Worm (Caenorhabditis elegans) whole organism, L2 larva: ENCODE data around the gene F32H5.4.

Source experiments
- C34F6.9 ChIP-seq: fragments of 150-350 bp; optimal IDR thresholded peaks from 2 replicates; lab custom pipeline; 2014; ENCODE audit warnings: missing biosample characterization, missing genetic modification characterization
- Y55F3AM.14 ChIP-seq: fragments of 200-800 bp; sonication (Bioruptor generic); optimal IDR thresholded peaks from 2 replicates; lab custom pipeline; 2018; ENCODE audit warnings: mild to moderate bottlenecking, missing genetic modification characterization, missing compliant biosample characterization
- ZK546.5 ChIP-seq: sonication (generic microtip); optimal IDR thresholded peaks from 2 replicates; lab custom pipeline; 2017; ENCODE audit warnings: missing biosample characterization, missing genetic modification characterization
- alr-1 ChIP-seq: fragments of 150-350 bp; optimal IDR thresholded peaks from 2 replicates; lab custom pipeline; 2014; ENCODE audit warnings: missing biosample characterization, missing genetic modification characterization
- ama-1 ChIP-seq: fragments of 150-350 bp; optimal IDR thresholded peaks from 2 replicates; lab custom pipeline; 2018; ENCODE audit warnings: inconsistent platforms
- blmp-1 ChIP-seq: sonication (generic microtip); optimal IDR thresholded peaks from 2 replicates; lab custom pipeline; 2017; ENCODE audit warnings: missing genetic modification characterization, mild to moderate bottlenecking, missing compliant biosample characterization, antibody characterized with exemption, moderate library complexity; ENCODE audit not compliant: insufficient read depth
- ceh-16 ChIP-seq: fragments of 150-350 bp; optimal IDR thresholded peaks from 2 replicates; lab custom pipeline; 2014; ENCODE audit warnings: missing biosample characterization, missing genetic modification characterization
- ceh-82 ChIP-seq: fragments of 150-350 bp; optimal IDR thresholded peaks from 2 replicates; lab custom pipeline; 2014; ENCODE audit warnings: missing biosample characterization, missing genetic modification characterization
- crh-2 ChIP-seq: sonication (generic microtip); optimal IDR thresholded peaks from 2 replicates; lab custom pipeline; 2017; ENCODE audit warnings: missing biosample characterization, missing genetic modification characterization
- elt-3 ChIP-seq: sonication (generic microtip); optimal IDR thresholded peaks from 2 replicates; lab custom pipeline; 2017; ENCODE audit warnings: missing biosample characterization, missing genetic modification characterization
- fos-1 ChIP-seq: fragments of 150-350 bp; optimal IDR thresholded peaks from 2 replicates; lab custom pipeline; 2014; ENCODE audit warnings: missing biosample characterization, missing genetic modification characterization
- gmeb-1 ChIP-seq: fragments of 150-350 bp; optimal IDR thresholded peaks from 2 replicates; lab custom pipeline; 2014; ENCODE audit warnings: missing biosample characterization, missing genetic modification characterization
- lsy-2 ChIP-seq, 2 experiments: fragments of 150-350 bp in 1 of 2; sonication (generic microtip) in 1 of 2; optimal IDR thresholded peaks; 2 replicates each; lab custom pipeline; 2014 to 2017; ENCODE audit warnings: missing biosample characterization in 2 of 2, missing genetic modification characterization in 2 of 2
- mbf-1 ChIP-seq: sonication (generic microtip); optimal IDR thresholded peaks from 2 replicates; lab custom pipeline; 2017; ENCODE audit warnings: missing biosample characterization, missing genetic modification characterization
- mdl-1 ChIP-seq, 2 experiments: fragments of 150-350 bp in 1 of 2; sonication (generic microtip) in 1 of 2; optimal IDR thresholded peaks; 2 replicates each; lab custom pipeline; 2017; ENCODE audit warnings: missing biosample characterization in 2 of 2, missing genetic modification characterization in 2 of 2
- nhr-10 ChIP-seq: sonication (generic microtip); optimal IDR thresholded peaks from 2 replicates; lab custom pipeline; 2017; ENCODE audit warnings: missing biosample characterization, missing genetic modification characterization
- nhr-21 ChIP-seq: fragments of 150-350 bp; optimal IDR thresholded peaks from 2 replicates; lab custom pipeline; 2014; ENCODE audit warnings: missing biosample characterization, missing genetic modification characterization
- nhr-23 ChIP-seq: fragments of 150-350 bp; optimal IDR thresholded peaks from 2 replicates; lab custom pipeline; 2014; ENCODE audit warnings: missing biosample characterization, missing genetic modification reagents, missing genetic modification characterization
- nhr-25 ChIP-seq: fragments of 150-350 bp; sonication (generic microtip); optimal IDR thresholded peaks from 3 replicates; lab custom pipeline; 2014; ENCODE audit warnings: missing biosample characterization, missing genetic modification characterization
- nhr-6 ChIP-seq: fragments of 150-350 bp; optimal IDR thresholded peaks from 2 replicates; lab custom pipeline; 2014; ENCODE audit warnings: missing biosample characterization, missing genetic modification characterization
- nhr-77 ChIP-seq: fragments of 150-350 bp; optimal IDR thresholded peaks from 2 replicates; lab custom pipeline; 2014; ENCODE audit warnings: missing biosample characterization, missing genetic modification characterization
- skn-1 ChIP-seq: sonication (generic microtip); optimal IDR thresholded peaks from 2 replicates; lab custom pipeline; 2017; ENCODE audit warnings: missing biosample characterization, missing genetic modification characterization
- sma-3 ChIP-seq: sonication (generic microtip); optimal IDR thresholded peaks from 2 replicates; lab custom pipeline; 2016; ENCODE audit warnings: missing genetic modification reagents, missing genetic modification characterization, missing compliant biosample characterization
- sma-9 ChIP-seq, 2 experiments: fragments of 150-350 bp in 1 of 2; sonication (generic microtip) in 1 of 2; optimal IDR thresholded peaks; 2 replicates each; lab custom pipeline; 2014 to 2016; ENCODE audit warnings: missing genetic modification characterization in 2 of 2, mild to moderate bottlenecking in 1 of 2, missing biosample characterization in 1 of 2, missing compliant biosample characterization in 1 of 2, missing genetic modification reagents in 1 of 2, moderate library complexity in 1 of 2
- unc-39 ChIP-seq: fragments of 150-350 bp; optimal IDR thresholded peaks from 2 replicates; lab custom pipeline; 2014; ENCODE audit warnings: missing biosample characterization, missing genetic modification characterization
- unc-62 ChIP-seq: fragments of 150-350 bp; optimal IDR thresholded peaks from 2 replicates; lab custom pipeline; 2014; ENCODE audit warnings: missing biosample characterization, missing genetic modification reagents, missing genetic modification characterization
- ztf-1 ChIP-seq: fragments of 200-800 bp; sonication (Bioruptor generic); conservative IDR thresholded peaks from 2 replicates; pipeline ENCODE4 v1.3.6; 2022; ENCODE audit warnings: missing genetic modification characterization, missing compliant biosample characterization
- ztf-11 ChIP-seq: sonication (generic microtip); optimal IDR thresholded peaks from 2 replicates; lab custom pipeline; 2017; ENCODE audit warnings: missing biosample characterization, missing genetic modification characterization
- ztf-4 ChIP-seq: fragments of 150-350 bp; optimal IDR thresholded peaks from 2 replicates; lab custom pipeline; 2014; ENCODE audit warnings: missing biosample characterization, missing genetic modification characterization

Gene F32H5.4

DNA sequence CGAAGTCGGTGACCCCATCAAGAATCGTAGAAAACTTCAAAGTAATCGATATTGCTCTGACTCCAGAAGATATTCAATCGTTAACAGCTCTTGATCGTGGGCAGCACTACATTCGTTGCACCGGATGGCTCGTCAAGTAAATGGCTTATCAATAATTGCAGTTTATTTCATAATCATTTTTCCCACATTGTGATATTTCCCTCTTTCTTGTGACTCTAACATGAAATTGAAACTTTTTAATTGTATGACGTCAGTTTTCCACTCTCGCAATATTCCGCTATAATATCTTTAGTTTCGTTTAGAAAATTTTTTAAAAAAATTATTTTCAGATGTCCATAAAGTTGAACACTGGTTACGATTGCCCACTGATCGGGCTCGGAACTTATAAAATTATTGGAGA, 47.6 kb downstream of the F32H5.4 start, which contains the start of gene F53F1.3:
Gene F53F1.3, plus strand, starts transcription at position 330 of the 400 bp plus-strand sequence.
- peak; percentile 67 for TF ChIP-seq fos-1 (tag; lab: Kevin White, UChicago)
- no peak for TF ChIP-seq C34F6.9
- no peak for TF ChIP-seq ceh-16 (tag; lab: Kevin White, UChicago)
- TF ChIP-seq, all 48 proteins: peak for 1

DNA sequence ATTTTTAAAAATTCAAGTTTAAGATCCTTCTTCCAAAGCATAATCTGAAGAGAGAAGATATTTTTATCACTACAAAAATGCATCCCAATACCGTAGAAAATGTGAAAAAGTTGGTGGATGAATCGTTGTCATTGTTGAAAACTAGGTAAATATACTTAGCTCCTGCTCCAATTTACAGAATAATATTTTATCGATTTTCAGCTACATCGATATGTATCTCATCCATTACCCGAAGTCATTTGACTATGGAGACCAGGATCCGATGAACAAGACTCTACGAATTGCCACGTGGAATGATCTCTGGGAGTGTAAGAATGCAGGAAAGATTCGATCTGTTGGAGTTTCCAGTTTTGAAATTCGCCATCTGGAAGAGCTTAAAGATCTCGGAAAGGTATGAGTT, 48.1 kb downstream of the F32H5.4 start:
- TF ChIP-seq ztf-1 (GFP tag; lab: Robert Waterston, UW), result no peak
- TF ChIP-seq Y55F3AM.14, result no peak
- no peak for TF ChIP-seq mdl-1 (tag; optimal IDR thresholded peaks at IDR 0.05; lab: Kevin White, UChicago)
- TF ChIP-seq unc-62 (GFP tag; lab: Kevin White, UChicago), result no peak
- no peak for TF ChIP-seq ceh-82 (tag; lab: Kevin White, UChicago)
- no peak for TF ChIP-seq crh-2 (tag; lab: Kevin White, UChicago)
- no peak for TF ChIP-seq ZK546.5 (tag; lab: Kevin White, UChicago)
- TF ChIP-seq sma-9 (GFP tag; optimal IDR thresholded peaks at IDR 0.05; lab: Kevin White, UChicago), result no peak
- no peak for TF ChIP-seq sma-9 (tag; optimal IDR thresholded peaks at IDR 0.05; lab: Kevin White, UChicago)
- no peak for TF ChIP-seq ztf-4 (tag; lab: Kevin White, UChicago)
- TF ChIP-seq lsy-2 (tag; optimal IDR thresholded peaks at IDR 0.05; lab: Kevin White, UChicago), result no peak
- no peak for TF ChIP-seq nhr-77 (tag; lab: Kevin White, UChicago)
- TF ChIP-seq mbf-1 (tag; lab: Kevin White, UChicago), result no peak
- TF ChIP-seq nhr-23 (tag; lab: Kevin White, UChicago), result no peak

DNA sequence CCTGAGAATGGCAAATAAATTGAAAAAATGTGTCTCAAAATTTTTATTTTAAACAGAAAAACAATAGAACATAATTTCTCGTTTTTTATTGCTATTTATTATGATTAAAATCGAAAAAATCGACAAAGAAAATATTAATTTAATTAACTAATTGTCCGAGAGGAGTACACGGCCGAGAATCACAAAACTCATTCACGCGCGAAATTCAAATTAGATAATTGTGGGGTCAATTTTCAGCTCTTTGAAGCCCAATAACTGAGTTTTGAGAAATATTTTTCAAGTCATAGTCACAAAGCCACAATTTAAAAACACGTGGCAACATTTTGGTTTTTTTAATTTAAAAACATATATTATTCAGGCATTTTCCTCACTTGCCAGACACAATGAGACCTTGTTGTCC, 48.7 kb downstream of the F32H5.4 start:
- TF ChIP-seq Y55F3AM.14 (no peak), nhr-25 (tag; lab: Kevin White, UChicago) (peak; percentile 36), gmeb-1 (peak; percentile 82), skn-1 (tag; lab: Kevin White, UChicago) (no peak), C34F6.9 (peak; percentile 9), lsy-2 (tag; optimal IDR thresholded peaks at IDR 0.05; lab: Kevin White, UChicago) (peak in 1 of 2 experiments; percentile 50), alr-1 (tag; lab: Kevin White, UChicago) (no peak), sma-3 (peak; percentile 36), sma-9 (GFP tag; optimal IDR thresholded peaks at IDR 0.05; lab: Kevin White, UChicago) (peak; percentile 34), sma-9 (tag; optimal IDR thresholded peaks at IDR 0.05; lab: Kevin White, UChicago) (no peak)

DNA sequence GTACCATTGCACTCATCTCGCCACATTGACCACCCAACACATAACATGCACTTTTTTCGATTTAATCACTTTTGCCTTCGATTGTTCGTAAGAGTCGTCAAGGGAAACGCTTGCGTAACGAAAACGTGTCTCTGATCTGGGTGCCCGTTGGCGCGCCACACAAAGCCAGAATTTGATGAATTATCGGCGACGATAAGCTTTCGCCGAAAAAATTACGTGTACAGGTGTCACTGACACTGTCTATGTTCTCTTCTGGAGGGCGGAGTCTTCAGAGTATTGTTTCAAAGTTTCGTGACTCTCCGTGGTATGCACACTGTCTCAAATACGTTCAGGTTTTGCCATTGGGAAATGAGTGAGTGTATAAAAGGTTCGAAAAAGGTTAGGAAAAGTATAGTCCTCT, 50.3 kb downstream of the F32H5.4 start, which contains the start of gene F53F1.4:
Gene F53F1.4, plus strand, starts transcription at position 390 of the 400 bp plus-strand sequence.
- TF ChIP-seq nhr-25 (tag; lab: Kevin White, UChicago) (peak; percentile 60), ztf-4 (tag; lab: Kevin White, UChicago) (no peak), blmp-1 (peak; percentile 30)

DNA sequence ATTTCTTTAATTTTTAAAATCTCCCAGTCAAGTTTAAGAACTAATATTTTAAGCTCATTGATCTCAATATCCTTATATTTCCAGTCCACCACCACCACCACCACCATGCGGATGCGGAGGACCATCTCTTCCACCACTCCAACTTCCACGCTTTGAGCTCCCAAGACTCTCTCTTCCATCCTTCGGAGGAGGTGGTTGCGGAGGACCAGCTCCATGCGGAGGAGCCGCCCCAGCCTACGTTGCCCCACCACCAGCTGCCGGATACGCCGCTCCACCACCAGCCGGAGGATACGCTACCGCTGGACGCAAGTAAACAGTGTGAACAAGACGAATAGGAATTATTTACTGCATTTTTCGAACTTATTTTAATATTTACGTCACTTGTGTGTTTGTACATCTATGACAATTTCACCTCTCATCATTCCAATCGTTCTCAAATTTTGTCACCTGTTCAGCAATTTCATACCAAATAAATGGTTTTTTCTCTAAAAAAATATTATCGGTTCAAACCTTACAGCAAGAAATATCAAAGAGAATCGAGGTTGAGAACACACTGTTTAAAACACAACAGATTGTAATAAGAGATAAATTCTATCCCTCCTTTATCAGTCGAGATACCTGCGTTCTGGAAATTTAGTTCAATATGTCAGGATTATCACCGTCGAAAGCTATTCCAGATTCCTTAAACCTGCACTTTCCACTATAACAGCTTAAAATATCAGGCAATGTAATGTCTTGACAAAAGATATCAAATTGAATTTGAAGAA, 51.1 kb downstream of the F32H5.4 start:
- TF ChIP-seq ama-1 (lab: Kevin White, UChicago) (peak; percentile 67), ceh-16 (tag; lab: Kevin White, UChicago) (no peak), ztf-11 (tag; lab: Kevin White, UChicago) (no peak), nhr-6 (no peak), elt-3 (peak; percentile 68), nhr-10 (tag; lab: Kevin White, UChicago) (no peak), blmp-1 (peak; percentile 65)

DNA sequence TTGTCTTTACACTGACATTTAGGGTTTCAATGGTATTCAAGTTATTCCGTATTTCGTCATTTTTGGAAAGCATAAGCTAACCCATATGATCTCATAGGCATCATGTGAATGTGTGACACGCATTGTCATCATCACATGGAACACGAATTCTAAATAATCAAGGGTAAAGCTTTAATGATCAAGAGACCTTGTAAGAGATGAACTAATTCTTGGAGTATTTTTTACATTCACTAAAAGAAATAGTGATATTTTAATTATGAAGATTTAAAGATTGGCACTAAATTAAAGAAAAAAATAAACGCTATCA, 51.6 kb downstream of the F32H5.4 start:
- peak; percentile 1 for TF ChIP-seq nhr-21
- TF ChIP-seq nhr-25 (tag; lab: Kevin White, UChicago), result peak; percentile 78
- TF ChIP-seq unc-39 (tag; lab: Kevin White, UChicago), result no peak
